Worm (Caenorhabditis elegans): ENCODE results near the gene srlf-30.

DNA sequence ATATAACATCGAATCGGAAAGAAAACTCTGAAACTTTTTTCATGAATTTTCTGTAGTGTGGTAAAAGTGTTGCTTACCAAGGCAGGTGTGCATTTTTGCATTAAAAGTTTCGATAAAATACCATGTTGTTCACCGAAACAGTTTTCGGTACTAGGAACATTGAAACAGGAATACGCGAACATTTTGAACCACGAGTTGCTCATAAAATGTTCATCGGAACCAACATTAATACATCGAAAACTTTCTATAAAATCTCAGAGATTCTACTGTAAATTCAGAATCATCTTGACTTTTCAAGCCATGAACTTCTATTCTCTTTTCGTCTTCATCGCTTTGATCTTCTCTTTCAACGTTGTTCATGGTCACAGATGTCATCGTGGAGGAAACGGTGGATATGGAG, 19.9 kb upstream of the srlf-30 start, which contains the start of gene fipr-15:
- TF ChIP-seq him-1 (tag; optimal IDR thresholded peaks at IDR 0.05) (no peak), W03F9.2 (tag; optimal IDR thresholded peaks at IDR 0.05) (no peak), dao-5 (tag; optimal IDR thresholded peaks at IDR 0.05) (no peak)
